Worm (Caenorhabditis elegans): Measurements from ENCODE around the gene ZK938.12.

The ZK938.12 gene

ce11 chrII:9787395-9788152 lies 43.6 kb upstream of the ZK938.12 start, which contains the start of gene cyp-13A2 (continued):
- TF ChIP-seq ztf-11 (tag; optimal IDR thresholded peaks at IDR 0.05) (no peak), rnt-1 (tag; optimal IDR thresholded peaks at IDR 0.05) (peak; percentile 75)

- TF ChIP-seq nhr-77 (tag; optimal IDR thresholded peaks at IDR 0.05) (no peak), egl-13 (tag; optimal IDR thresholded peaks at IDR 0.05) (no peak), lin-39 (tag; optimal IDR thresholded peaks at IDR 0.05) (no peak), unc-86 (tag; optimal IDR thresholded peaks at IDR 0.05) (no peak), mep-1 (tag; optimal IDR thresholded peaks at IDR 0.05) (no peak), elt-2 (tag; optimal IDR thresholded peaks at IDR 0.05) (peak; percentile 95), hpl-2 (GFP tag; optimal IDR thresholded peaks at IDR 0.05) (no peak), blmp-1 (tag; optimal IDR thresholded peaks at IDR 0.05) (no peak), skn-1 (tag; optimal IDR thresholded peaks at IDR 0.05) (no peak), dpl-1 (GFP tag; optimal IDR thresholded peaks at IDR 0.05) (no peak), fkh-8 (tag; optimal IDR thresholded peaks at IDR 0.05) (no peak), lin-15B (tag; optimal IDR thresholded peaks at IDR 0.05) (no peak), nhr-11 (tag; optimal IDR thresholded peaks at IDR 0.05) (no peak), nhr-19 (GFP tag; conservative IDR thresholded peaks at IDR 0.05) (no peak), nhr-28 (tag; optimal IDR thresholded peaks at IDR 0.05) (no peak), nhr-76 (tag; optimal IDR thresholded peaks at IDR 0.05) (no peak), pqm-1 (tag; optimal IDR thresholded peaks at IDR 0.05) (peak; percentile 81), fkh-10 (GFP tag; optimal IDR thresholded peaks at IDR 0.05) (no peak), swsn-7 (tag; optimal IDR thresholded peaks at IDR 0.05) (no peak), lin-35 (GFP tag; optimal IDR thresholded peaks at IDR 0.05) (peak in 1 of 2 experiments; percentile 45), efl-1 (optimal IDR thresholded peaks at IDR 0.05) (no peak), efl-1 (GFP tag; optimal IDR thresholded peaks at IDR 0.05 in 1 of 2) (peak in 1 of 2 experiments; percentile 4), fkh-4 (tag; optimal IDR thresholded peaks at IDR 0.05; ENCODE audit: borderline replicate concordance) (no peak), jun-1 (tag; optimal IDR thresholded peaks at IDR 0.05) (peak; percentile 32), mab-9 (GFP tag; IDR thresholded peaks at IDR 0.05) (no peak), ces-1 (GFP tag; optimal IDR thresholded peaks at IDR 0.05) (no peak), zip-4 (GFP tag; optimal IDR thresholded peaks at IDR 0.05) (no peak), snu-23 (GFP tag; optimal IDR thresholded peaks at IDR 0.05) (no peak), grh-1 (GFP tag; IDR thresholded peaks at IDR 0.05) (no peak), ceh-8 (GFP tag; optimal IDR thresholded peaks at IDR 0.05) (no peak), ztf-11 (tag; optimal IDR thresholded peaks at IDR 0.05) (no peak), irx-1 (tag; optimal IDR thresholded peaks at IDR 0.05) (no peak), rnt-1 (tag; optimal IDR thresholded peaks at IDR 0.05) (no peak), nhr-20 (tag; optimal IDR thresholded peaks at IDR 0.05) (peak; percentile 62), F16B12.6 (tag; optimal IDR thresholded peaks at IDR 0.05) (no peak), tbx-2 (tag; optimal IDR thresholded peaks at IDR 0.05) (no peak), lin-14 (GFP tag; optimal IDR thresholded peaks at IDR 0.05) (peak; percentile 31), nhr-71 (tag; optimal IDR thresholded peaks at IDR 0.05) (peak; percentile 40), nhr-90 (tag; optimal IDR thresholded peaks at IDR 0.05; ENCODE audit: poor library complexity) (peak; percentile 14), mdl-1 (tag; optimal IDR thresholded peaks at IDR 0.05) (no peak), hlh-17 (GFP tag; optimal IDR thresholded peaks at IDR 0.05; ENCODE audit: borderline replicate concordance) (no peak), ztf-4 (tag; optimal IDR thresholded peaks at IDR 0.05) (no peak), nhr-47 (tag; optimal IDR thresholded peaks at IDR 0.05) (no peak), sox-4 (tag; optimal IDR thresholded peaks at IDR 0.05) (no peak)
Measured at ce11 chrII:9791185-9791584, 39.9 kb upstream of the ZK938.12 start.

Measured in whole organism, L1 larva.